Worm (Caenorhabditis elegans) whole organism, L1 larva: ENCODE measurements around the gene lido-6.

Source experiments
- F16B12.6 ChIP-seq: fragments of 150-350 bp; optimal IDR thresholded peaks from 2 replicates; lab custom pipeline; 2014; ENCODE audit warnings: missing biosample characterization, missing genetic modification characterization
- ama-1 ChIP-seq: fragments of 150-350 bp; optimal IDR thresholded peaks from 2 replicates; lab custom pipeline; 2014
- dpl-1 ChIP-seq, 3 experiments: fragments of 150-350 bp in 2 of 3; sonication (generic microtip) in 1 of 3; optimal IDR thresholded peaks; 2 replicates each; lab custom pipeline; 2014 to 2017; ENCODE audit warnings: missing biosample characterization in 3 of 3, missing genetic modification characterization in 3 of 3, missing genetic modification reagents in 3 of 3
- egl-13 ChIP-seq: sonication (generic microtip); optimal IDR thresholded peaks from 2 replicates; lab custom pipeline; 2016; ENCODE audit warnings: missing genotype, missing genetic modification reagents, missing genetic modification characterization, missing compliant biosample characterization
- lin-13 ChIP-seq: fragments of 150-350 bp; optimal IDR thresholded peaks from 2 replicates; lab custom pipeline; 2014; ENCODE audit warnings: missing biosample characterization, missing genetic modification reagents, missing genetic modification characterization
- nhr-237 ChIP-seq: fragments of 150-350 bp; optimal IDR thresholded peaks from 2 replicates; lab custom pipeline; 2014; ENCODE audit warnings: missing biosample characterization, missing genetic modification characterization
- nhr-28 ChIP-seq: fragments of 150-350 bp; optimal IDR thresholded peaks from 2 replicates; lab custom pipeline; 2014; ENCODE audit warnings: missing biosample characterization, missing genetic modification characterization
- nhr-84 ChIP-seq: sonication (generic microtip); optimal IDR thresholded peaks from 2 replicates; lab custom pipeline; 2017; ENCODE audit warnings: missing biosample characterization, missing genetic modification characterization
- unc-62 ChIP-seq: fragments of 150-350 bp; optimal IDR thresholded peaks from 2 replicates; lab custom pipeline; 2014; ENCODE audit warnings: missing biosample characterization, missing genetic modification reagents, missing genetic modification characterization
- ztf-11 ChIP-seq, 2 experiments: sonication (generic microtip); optimal IDR thresholded peaks; 2 replicates each; lab custom pipeline; 2016 to 2017; ENCODE audit warnings: missing genetic modification characterization in 2 of 2, missing biosample characterization in 1 of 2, missing compliant biosample characterization in 1 of 2
- ztf-4 ChIP-seq: fragments of 150-350 bp; optimal IDR thresholded peaks from 2 replicates; lab custom pipeline; 2014; ENCODE audit warnings: missing biosample characterization, missing genetic modification characterization

DNA sequence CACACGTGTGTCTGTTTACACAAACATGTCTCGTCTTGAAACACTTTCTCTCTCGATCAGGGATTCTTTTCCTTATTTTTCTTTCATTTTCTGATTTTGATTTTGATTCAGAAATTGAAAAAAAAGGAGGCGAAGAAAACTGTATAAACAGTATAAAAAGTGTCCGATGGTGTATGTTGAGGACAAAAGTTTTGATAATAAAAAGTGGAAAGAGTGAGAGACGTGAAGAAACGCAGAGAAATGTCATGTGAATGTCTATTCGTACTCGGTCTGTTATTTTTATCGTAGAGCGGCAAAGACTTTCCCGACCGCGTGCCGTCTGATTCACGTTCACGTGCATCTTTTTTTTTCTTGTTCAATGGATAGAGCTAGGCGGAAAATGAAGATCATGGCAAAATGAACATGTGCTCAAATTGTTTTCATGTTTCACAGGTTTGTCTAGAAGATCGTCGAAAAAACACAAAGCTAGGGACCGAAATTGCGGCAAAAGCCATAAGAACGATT lies 51.2 kb downstream of the lido-6 start:
- TF ChIP-seq F16B12.6 (tag; lab: Kevin White, UChicago): no peak
- TF ChIP-seq nhr-84 (tag; lab: Kevin White, UChicago): no peak
- peak; percentile 39 for TF ChIP-seq lin-13 (GFP tag; lab: Kevin White, UChicago)
- no peak for TF ChIP-seq nhr-237 (tag; lab: Kevin White, UChicago)
- TF ChIP-seq egl-13: no peak
- TF ChIP-seq dpl-1 (GFP tag; optimal IDR thresholded peaks at IDR 0.05; lab: Kevin White, UChicago): peak in 1 of 3 experiments; percentile 30
- no peak for TF ChIP-seq ztf-4
- no peak for TF ChIP-seq unc-62 (GFP tag; lab: Kevin White, UChicago)
- no peak for TF ChIP-seq ztf-11 (tag; optimal IDR thresholded peaks at IDR 0.05; lab: Kevin White, UChicago)
- TF ChIP-seq ama-1 (lab: Kevin White, UChicago): no peak
- TF ChIP-seq nhr-28: no peak
